Fruit fly (Drosophila melanogaster): ENCODE measurements around the gene Hsp68.
A peak's percentile ranks its signal among the peaks of the same experiment; 100 is the strongest.

Gene Hsp68

dm6 chr3R:24105312-24105902 is 48.3 kb upstream of the Hsp68 start, which contains the start of gene Syx1A (continued):
- peak; percentile 9 for TF ChIP-seq vfl (GFP tag; optimal IDR thresholded peaks at IDR 0.05)
- TF ChIP-seq D19A (tag; optimal IDR thresholded peaks at IDR 0.05), result no peak
- no peak for TF ChIP-seq CG1602 (GFP tag; optimal IDR thresholded peaks at IDR 0.05)
- TF ChIP-seq MESR4 (GFP tag; optimal IDR thresholded peaks at IDR 0.05), result peak; percentile 54
- TF ChIP-seq CG3163 (GFP tag; optimal IDR thresholded peaks at IDR 0.05), result peak; percentile 77
- TF ChIP-seq Six4 (GFP tag; optimal IDR thresholded peaks at IDR 0.05), result no peak
- TF ChIP-seq ap (GFP tag; IDR thresholded peaks at IDR 0.05), result no peak
- TF ChIP-seq CG17829 (tag; optimal IDR thresholded peaks at IDR 0.05), result peak; percentile 64

DNA sequence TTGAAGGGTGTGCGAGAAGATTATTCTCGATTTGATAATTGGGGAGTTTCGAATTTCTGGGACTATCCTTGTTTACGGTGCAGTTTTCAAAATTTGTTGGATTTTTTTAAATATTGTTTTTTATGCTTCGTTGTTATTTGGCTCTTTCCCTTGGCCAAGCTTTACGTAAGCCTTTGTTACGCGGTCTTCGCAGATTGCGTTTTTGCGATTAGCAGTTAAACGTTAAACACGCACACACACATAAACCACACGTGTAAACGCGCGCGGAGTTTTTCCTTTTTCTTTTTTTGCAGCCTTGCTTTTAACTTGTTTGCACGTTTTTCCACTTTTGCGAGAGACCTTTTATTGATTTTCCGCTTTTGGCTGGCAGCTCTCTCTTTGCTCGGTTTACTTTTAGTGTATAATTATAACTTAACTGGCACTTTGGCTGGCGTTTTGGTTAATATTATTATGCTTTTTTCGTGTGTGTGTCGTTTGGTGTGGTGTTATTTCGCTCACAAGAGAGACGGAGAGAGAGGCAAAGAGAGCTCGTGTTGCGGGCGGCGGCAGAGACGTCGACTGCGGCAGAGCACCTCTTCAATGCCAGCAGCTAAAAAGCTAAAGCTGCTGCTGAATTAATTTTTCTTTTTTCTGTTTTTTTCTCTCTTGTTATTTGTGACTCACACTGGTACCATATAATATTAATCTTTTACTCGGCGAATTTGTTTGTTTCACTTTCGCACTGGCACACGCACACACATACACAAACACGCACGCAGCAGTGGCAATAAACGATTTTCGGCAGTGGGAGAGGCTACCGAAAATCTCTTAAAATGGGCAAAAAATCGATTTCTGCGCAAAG is 47.6 kb upstream of the Hsp68 start:
- TF ChIP-seq CG9437 (GFP tag; optimal IDR thresholded peaks at IDR 0.05) (peak; percentile 75), nom (GFP tag; optimal IDR thresholded peaks at IDR 0.05) (peak; percentile 26), CG13123 (GFP tag; optimal IDR thresholded peaks at IDR 0.05) (no peak), Med (GFP tag) (peak; percentile 20), corto (GFP tag; optimal IDR thresholded peaks at IDR 0.05) (no peak), CG8924 (tag; optimal IDR thresholded peaks at IDR 0.05) (peak; percentile 71), ab (GFP tag; optimal IDR thresholded peaks at IDR 0.05) (no peak), Pdp1 (GFP tag; optimal IDR thresholded peaks at IDR 0.05) (peak in 1 of 2 experiments; percentile 52), onecut (GFP tag; IDR thresholded peaks at IDR 0.05) (peak; percentile 94), yki (optimal IDR thresholded peaks at IDR 0.05) (peak; percentile 2), nerfin-1 (tag; optimal IDR thresholded peaks at IDR 0.05) (peak; percentile 77), cg (GFP tag; optimal IDR thresholded peaks at IDR 0.05) (peak; percentile 65), Trl (optimal IDR thresholded peaks at IDR 0.05) (peak; percentile 86 to 95), Trl (GFP tag; optimal IDR thresholded peaks at IDR 0.05) (no peak), CG34376 (GFP tag; optimal IDR thresholded peaks at IDR 0.05) (peak; percentile 59), CG32767 (GFP tag; IDR thresholded peaks at IDR 0.05) (no peak), gcm2 (GFP tag; optimal IDR thresholded peaks at IDR 0.05) (no peak), abd-A (tag; optimal IDR thresholded peaks at IDR 0.05) (peak; percentile 73), CG12299 (tag; optimal IDR thresholded peaks at IDR 0.05) (peak; percentile 43)

DNA sequence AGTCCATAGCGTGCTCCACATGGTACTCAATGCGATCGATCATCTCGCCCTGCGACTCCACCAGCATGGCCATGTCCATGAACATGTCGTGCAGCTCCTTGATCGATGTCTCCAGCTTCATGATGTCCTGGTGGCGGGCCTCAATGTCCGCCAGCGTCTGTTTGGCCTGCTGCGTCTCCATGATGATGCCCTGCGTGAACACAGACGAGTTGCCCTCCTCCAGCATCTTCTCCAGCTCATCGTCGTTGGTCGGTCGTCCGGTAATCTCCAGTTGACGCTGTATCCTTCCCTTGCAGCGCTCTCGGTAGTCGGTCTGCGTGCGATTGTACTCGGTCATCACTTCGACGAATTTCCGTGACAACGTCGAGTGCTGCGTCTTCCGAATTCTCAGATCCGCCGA is 46.6 kb upstream of the Hsp68 start:
- TF ChIP-seq tap (tag; optimal IDR thresholded peaks at IDR 0.05) (no peak), NC2α (GFP tag; optimal IDR thresholded peaks at IDR 0.05) (no peak), zen2 (GFP tag; IDR thresholded peaks at IDR 0.05; ENCODE audit: partially characterized antibody) (0 out of 3 replicates have a peak, but pooled peaks have one; percentile 5), Camta (GFP tag; optimal IDR thresholded peaks at IDR 0.05) (no peak), Med (GFP tag) (peak; percentile 56), Ets65A (GFP tag) (peak; percentile 84), sug (tag; optimal IDR thresholded peaks at IDR 0.05) (no peak)

dm6 chr3R:24102387-24102786 is 45.3 kb upstream of the Hsp68 start:
- TF ChIP-seq dmrt99B (tag; optimal IDR thresholded peaks at IDR 0.05), result no peak
- TF ChIP-seq ind (GFP tag; optimal IDR thresholded peaks at IDR 0.05), result no peak
- TF ChIP-seq fd102C (GFP tag; optimal IDR thresholded peaks at IDR 0.05), result no peak
- no peak for TF ChIP-seq CG31441 (GFP tag; IDR thresholded peaks at IDR 0.05)
- no peak for TF ChIP-seq CTCF (GFP tag; optimal IDR thresholded peaks at IDR 0.05)
- TF ChIP-seq CG11504 (tag; optimal IDR thresholded peaks at IDR 0.05), result peak; percentile 7
- TF ChIP-seq CG4730 (GFP tag; IDR thresholded peaks at IDR 0.05), result no peak
- no peak for TF ChIP-seq jumu (GFP tag; optimal IDR thresholded peaks at IDR 0.05)
- TF ChIP-seq CG6813 (GFP tag; optimal IDR thresholded peaks at IDR 0.05), result no peak
- no peak for TF ChIP-seq sr (GFP tag; IDR thresholded peaks at IDR 0.05)
- TF ChIP-seq CG4282 (GFP tag; optimal IDR thresholded peaks at IDR 0.05), result no peak
- TF ChIP-seq Nf-YC (tag; optimal IDR thresholded peaks at IDR 0.05), result no peak
- TF ChIP-seq YL-1 (GFP tag; optimal IDR thresholded peaks at IDR 0.05), result no peak
- TF ChIP-seq CG32532 (GFP tag; IDR thresholded peaks at IDR 0.05), result no peak
- no peak for TF ChIP-seq Rx (GFP tag; IDR thresholded peaks at IDR 0.05)
- no peak for TF ChIP-seq tap (tag; optimal IDR thresholded peaks at IDR 0.05)

Measured in whole organism, embryonic.